Worm (Caenorhabditis elegans) whole organism, young adult: Measurements from ENCODE around the gene rpl-37.

Experiments
- C06A6.2 ChIP-seq: fragments of 200-800 bp; sonication (Bioruptor generic); conservative IDR thresholded peaks from 2 replicates; pipeline ENCODE4 v1.3.6; 2022; ENCODE audit warnings: missing genetic modification characterization, missing compliant biosample characterization
- F23B12.7 ChIP-seq: sonication (generic microtip); optimal IDR thresholded peaks from 2 replicates; lab custom pipeline; 2017; ENCODE audit warnings: missing genetic modification characterization, mild to moderate bottlenecking, missing compliant biosample characterization, antibody characterized with exemption, moderate library complexity; ENCODE audit not compliant: insufficient read depth
- F33H1.4 ChIP-seq: fragments of 200-800 bp; sonication (Bioruptor generic); IDR thresholded peaks from 2 replicates; pipeline ENCODE4 v1.3.6; 2022; ENCODE audit warnings: missing genetic modification reagents, missing genetic modification characterization, missing compliant biosample characterization
- F39B2.1 ChIP-seq: fragments of 200-800 bp; sonication (Bioruptor generic); IDR thresholded peaks from 2 replicates; pipeline ENCODE4 v1.3.6; 2022; ENCODE audit warnings: missing genetic modification reagents, missing genetic modification characterization, missing compliant biosample characterization
- F49E8.2 ChIP-seq: sonication (generic microtip); optimal IDR thresholded peaks from 3 replicates; lab custom pipeline; 2017; ENCODE audit warnings: missing genetic modification characterization, mild to moderate bottlenecking, missing compliant biosample characterization, antibody characterized with exemption, moderate library complexity; ENCODE audit not compliant: insufficient read depth
- K12H6.12 ChIP-seq: fragments of 200-800 bp; sonication (Bioruptor generic); optimal IDR thresholded peaks from 2 replicates; lab custom pipeline; 2018; ENCODE audit warnings: mild to moderate bottlenecking, missing genetic modification characterization, missing compliant biosample characterization
- Y53G8AR.9 ChIP-seq: fragments of 200-800 bp; sonication (Bioruptor generic); conservative IDR thresholded peaks from 2 replicates; pipeline ENCODE4 v1.3.6; 2022; ENCODE audit warnings: missing genetic modification reagents, missing genetic modification characterization, missing compliant biosample characterization
- Y56A3A.18 ChIP-seq: fragments of 200-800 bp; sonication (Bioruptor generic); IDR thresholded peaks from 2 replicates; pipeline ENCODE4 v1.3.6; 2022; ENCODE audit warnings: missing genetic modification reagents, missing genetic modification characterization, missing compliant biosample characterization
- akir-1 ChIP-seq: fragments of 200-800 bp; sonication (Bioruptor generic); optimal IDR thresholded peaks from 2 replicates; lab custom pipeline; 2018; ENCODE audit warnings: mild to moderate bottlenecking, missing genetic modification characterization, moderate library complexity, missing compliant biosample characterization
- ama-1 ChIP-seq, 3 experiments: fragments of 150-350 bp in 1 of 3; sonication (generic microtip) in 2 of 3; optimal IDR thresholded peaks; 2 replicates each; lab custom pipeline; 2014 to 2018; ENCODE audit warnings: missing biosample characterization in 2 of 3, missing genetic modification characterization in 2 of 3, missing genetic modification reagents in 2 of 3
- attf-5 ChIP-seq: fragments of 200-800 bp; sonication (Bioruptor generic); optimal IDR thresholded peaks from 2 replicates; lab custom pipeline; 2018; ENCODE audit warnings: mild to moderate bottlenecking, missing genetic modification characterization, missing compliant biosample characterization
- cebp-1 ChIP-seq, 2 experiments: fragments of 200-800 bp in 1 of 2; sonication (Bioruptor generic) in 1 of 2; sonication (generic microtip) in 1 of 2; IDR thresholded peaks in 1 of 2; optimal IDR thresholded peaks in 1 of 2; 2 replicates each; pipeline versions ENCODE4 v1.3.6 to Lab custom; 2017 to 2022; ENCODE audit warnings: missing compliant biosample characterization in 2 of 2, missing genetic modification characterization in 2 of 2, mild to moderate bottlenecking in 1 of 2, missing genetic modification reagents in 1 of 2, moderate library complexity in 1 of 2
- ceh-58 ChIP-seq: fragments of 200-800 bp; sonication (Bioruptor generic); IDR thresholded peaks from 2 replicates; pipeline ENCODE4 v1.3.6; 2022; ENCODE audit warnings: missing genetic modification characterization, missing compliant biosample characterization
- egl-18 ChIP-seq: fragments of 200-800 bp; sonication (Bioruptor generic); IDR thresholded peaks from 2 replicates; pipeline ENCODE4 v1.3.6; 2022; ENCODE audit warnings: missing genetic modification reagents, missing genetic modification characterization, missing compliant biosample characterization
- egl-44 ChIP-seq: fragments of 200-800 bp; sonication (Bioruptor generic); IDR thresholded peaks from 2 replicates; pipeline ENCODE4 v1.3.6; 2022; ENCODE audit warnings: missing genetic modification reagents, missing genetic modification characterization, missing compliant biosample characterization
- fkh-3 ChIP-seq: sonication (generic microtip); optimal IDR thresholded peaks from 2 replicates; lab custom pipeline; 2016; ENCODE audit warnings: mild to moderate bottlenecking, missing genetic modification characterization, missing compliant biosample characterization
- hlh-26 ChIP-seq: fragments of 200-800 bp; sonication (Bioruptor generic); conservative IDR thresholded peaks from 2 replicates; pipeline ENCODE4 v1.3.6; 2022; ENCODE audit warnings: missing genetic modification reagents, missing genetic modification characterization, missing compliant biosample characterization
- hmg-1.2 ChIP-seq: fragments of 200-800 bp; sonication (Bioruptor generic); IDR thresholded peaks from 2 replicates; pipeline ENCODE4 v1.3.6; 2022; ENCODE audit warnings: missing genetic modification reagents, missing genetic modification characterization, missing compliant biosample characterization
- hmg-20 ChIP-seq: fragments of 200-800 bp; sonication (Bioruptor generic); IDR thresholded peaks from 2 replicates; pipeline ENCODE4 v1.3.6; 2022; ENCODE audit warnings: missing genetic modification reagents, missing genetic modification characterization, missing compliant biosample characterization
- hrde-1 ChIP-seq: sonication (generic microtip); optimal IDR thresholded peaks from 2 replicates; lab custom pipeline; 2016; ENCODE audit warnings: missing genetic modification characterization, mild to moderate bottlenecking, missing compliant biosample characterization, moderate library complexity, missing genotype, missing genetic modification reagents, borderline replicate concordance
- hsf-1 ChIP-seq: fragments of 200-800 bp; sonication (Bioruptor generic); IDR thresholded peaks from 2 replicates; pipeline ENCODE4 v1.3.6; 2022; ENCODE audit warnings: missing genetic modification reagents, missing genetic modification characterization, missing compliant biosample characterization
- let-607 ChIP-seq, 2 experiments: fragments of 200-800 bp in 1 of 2; sonication (Bioruptor generic) in 1 of 2; sonication (generic microtip) in 1 of 2; optimal IDR thresholded peaks; 2 replicates each; lab custom pipeline; 2016 to 2018; ENCODE audit warnings: mild to moderate bottlenecking in 2 of 2, missing compliant biosample characterization in 2 of 2, missing genetic modification characterization in 2 of 2, moderate library complexity in 2 of 2, missing genotype in 1 of 2
- lin-54 ChIP-seq: fragments of 200-800 bp; sonication (Bioruptor generic); optimal IDR thresholded peaks from 2 replicates; lab custom pipeline; 2018; ENCODE audit warnings: mild to moderate bottlenecking, missing genetic modification characterization, missing compliant biosample characterization
- lir-1 ChIP-seq: fragments of 200-800 bp; sonication (Bioruptor generic); conservative IDR thresholded peaks from 2 replicates; pipeline ENCODE4 v1.3.6; 2022; ENCODE audit warnings: missing genetic modification reagents, missing genetic modification characterization, missing compliant biosample characterization
- madf-3 ChIP-seq: fragments of 200-800 bp; sonication (Bioruptor generic); IDR thresholded peaks from 2 replicates; pipeline ENCODE4 v1.3.6; 2022; ENCODE audit warnings: missing genetic modification reagents, missing genetic modification characterization, missing compliant biosample characterization
- madf-6 ChIP-seq: fragments of 200-800 bp; sonication (Bioruptor generic); IDR thresholded peaks from 2 replicates; pipeline ENCODE4 v1.3.6; 2022; ENCODE audit warnings: missing genetic modification reagents, missing genetic modification characterization, missing compliant biosample characterization
- madf-8 ChIP-seq: fragments of 200-800 bp; sonication (Bioruptor generic); conservative IDR thresholded peaks from 2 replicates; pipeline ENCODE4 v1.3.6; 2022; ENCODE audit warnings: missing genetic modification reagents, missing genetic modification characterization, missing compliant biosample characterization
- mel-28 ChIP-seq: sonication (generic microtip); optimal IDR thresholded peaks from 2 replicates; lab custom pipeline; 2016; ENCODE audit warnings: borderline replicate concordance, mild to moderate bottlenecking, missing genetic modification characterization, missing compliant biosample characterization
- nhr-27 ChIP-seq: fragments of 200-800 bp; sonication (Bioruptor generic); optimal IDR thresholded peaks from 2 replicates; lab custom pipeline; 2018; ENCODE audit warnings: mild to moderate bottlenecking, missing genetic modification characterization, moderate library complexity, missing compliant biosample characterization
- pha-4 ChIP-seq: fragments of 150-350 bp; sonication (generic microtip); optimal IDR thresholded peaks from 2 replicates; lab custom pipeline; 2014; ENCODE audit warnings: missing biosample characterization, missing genetic modification reagents, missing genetic modification characterization
- rcor-1 ChIP-seq: fragments of 200-800 bp; sonication (Bioruptor generic); IDR thresholded peaks from 2 replicates; pipeline ENCODE4 v1.3.6; 2022; ENCODE audit warnings: missing genetic modification reagents, missing genetic modification characterization, missing compliant biosample characterization
- repo-1 ChIP-seq: sonication (generic microtip); optimal IDR thresholded peaks from 2 replicates; lab custom pipeline; 2017; ENCODE audit warnings: mild to moderate bottlenecking, missing genetic modification characterization, missing compliant biosample characterization
- snpc-1.1 ChIP-seq: sonication (generic microtip); optimal IDR thresholded peaks from 2 replicates; lab custom pipeline; 2017; ENCODE audit warnings: missing genetic modification characterization, mild to moderate bottlenecking, missing compliant biosample characterization, antibody characterized with exemption, moderate library complexity, missing genotype, missing genetic modification reagents; ENCODE audit not compliant: insufficient read depth
- snpc-3.4 ChIP-seq: sonication (generic microtip); optimal IDR thresholded peaks from 2 replicates; lab custom pipeline; 2017; ENCODE audit warnings: missing genetic modification characterization, mild to moderate bottlenecking, missing compliant biosample characterization, antibody characterized with exemption, moderate library complexity, missing genotype, missing genetic modification reagents
- snpc-4 ChIP-seq, 5 experiments: fragments of 150-350 bp in 1 of 5; sonication (generic microtip) in 4 of 5; optimal IDR thresholded peaks; 2 replicates each; lab custom pipeline; 2014 to 2018; ENCODE audit warnings: missing genetic modification characterization in 5 of 5, missing biosample characterization in 3 of 5, antibody characterized with exemption in 2 of 5, mild to moderate bottlenecking in 2 of 5, missing compliant biosample characterization in 2 of 5, missing genotype in 2 of 5, moderate library complexity in 2 of 5, missing genetic modification reagents in 1 of 5
- sptf-2 ChIP-seq: fragments of 200-800 bp; sonication (Bioruptor generic); optimal IDR thresholded peaks from 2 replicates; lab custom pipeline; 2018; ENCODE audit warnings: mild to moderate bottlenecking, missing genetic modification characterization, missing compliant biosample characterization
- tbp1 ChIP-seq: fragments of 200-800 bp; sonication (Bioruptor generic); optimal IDR thresholded peaks from 2 replicates; lab custom pipeline; 2018; ENCODE audit warnings: mild to moderate bottlenecking, missing genetic modification characterization, missing compliant biosample characterization
- tlf-1 ChIP-seq: fragments of 200-800 bp; sonication (Bioruptor generic); optimal IDR thresholded peaks from 2 replicates; lab custom pipeline; 2018; ENCODE audit warnings: mild to moderate bottlenecking, missing genetic modification characterization, missing compliant biosample characterization
- zfh-2 ChIP-seq: fragments of 200-800 bp; sonication (Bioruptor generic); conservative IDR thresholded peaks from 2 replicates; pipeline ENCODE4 v1.3.6; 2022; ENCODE audit warnings: missing genetic modification reagents, missing genetic modification characterization, missing compliant biosample characterization
- zim-3 ChIP-seq: sonication (generic microtip); optimal IDR thresholded peaks from 2 replicates; lab custom pipeline; 2017; ENCODE audit warnings: mild to moderate bottlenecking, missing genetic modification characterization, moderate library complexity, missing compliant biosample characterization

rpl-37 gene

DNA sequence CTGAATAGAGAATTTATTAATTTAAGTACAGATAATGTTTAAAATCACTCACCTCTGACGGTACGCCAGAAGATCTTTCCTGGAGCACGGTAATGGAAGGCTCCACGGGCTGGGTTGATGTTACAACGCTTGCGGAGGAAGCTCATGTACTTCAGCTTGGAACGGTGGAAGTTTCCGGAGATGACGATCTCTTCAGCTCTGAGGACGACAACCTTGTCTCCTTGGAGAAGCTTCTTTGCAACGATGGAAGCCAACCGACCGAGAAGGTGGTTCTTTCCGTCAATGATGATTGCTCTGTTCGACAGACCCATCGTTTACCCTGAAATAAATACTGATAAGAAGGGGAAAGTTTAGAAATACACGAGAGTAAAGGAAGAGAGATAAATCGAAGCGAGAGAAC is 25.2 kb upstream of the rpl-37 start, which contains the start of gene rpl-16 (continued):
- TF ChIP-seq hmg-20 (no peak), Y53G8AR.9 (GFP tag; lab: Robert Waterston, UW) (peak; percentile 70), hmg-1.2 (GFP tag; lab: Robert Waterston, UW) (peak; percentile 17; the same call in 1 of the 2 replicates), madf-6 (GFP tag; lab: Robert Waterston, UW) (peak; percentile 53; the same call in 1 of the 2 replicates), ama-1 (optimal IDR thresholded peaks at IDR 0.05; lab: Kevin White, UChicago) (no peak), ama-1 (GFP tag; optimal IDR thresholded peaks at IDR 0.05; lab: Kevin White, UChicago) (peak in 1 of 2 experiments; percentile 67), F33H1.4 (GFP tag; lab: Robert Waterston, UW) (peak; percentile 18; the same call in 1 of the 2 replicates), egl-18 (GFP tag; lab: Robert Waterston, UW) (peak; percentile 62; the same call in 1 of the 2 replicates), tlf-1 (GFP tag; lab: Kevin White, UChicago) (no peak), K12H6.12 (tag; lab: Kevin White, UChicago) (no peak), cebp-1 (GFP tag; IDR thresholded peaks at IDR 0.05; lab: Robert Waterston, UW) (no peak), cebp-1 (tag; optimal IDR thresholded peaks at IDR 0.05; lab: Kevin White, UChicago) (peak; percentile 22), attf-5 (GFP tag; lab: Kevin White, UChicago) (no peak), snpc-4 (GFP tag; optimal IDR thresholded peaks at IDR 0.05; lab: Kevin White, UChicago) (no peak), snpc-4 (tag; optimal IDR thresholded peaks at IDR 0.05; lab: Kevin White, UChicago) (no peak), F39B2.1 (GFP tag; lab: Robert Waterston, UW) (peak; percentile 34; the same call in 1 of the 2 replicates), hsf-1 (GFP tag; lab: Robert Waterston, UW) (peak; percentile 66; the same call in 1 of the 2 replicates), tbp1 (GFP tag; lab: Kevin White, UChicago) (peak; percentile 9), snpc-3.4 (tag; lab: Kevin White, UChicago) (peak; percentile 4)

DNA sequence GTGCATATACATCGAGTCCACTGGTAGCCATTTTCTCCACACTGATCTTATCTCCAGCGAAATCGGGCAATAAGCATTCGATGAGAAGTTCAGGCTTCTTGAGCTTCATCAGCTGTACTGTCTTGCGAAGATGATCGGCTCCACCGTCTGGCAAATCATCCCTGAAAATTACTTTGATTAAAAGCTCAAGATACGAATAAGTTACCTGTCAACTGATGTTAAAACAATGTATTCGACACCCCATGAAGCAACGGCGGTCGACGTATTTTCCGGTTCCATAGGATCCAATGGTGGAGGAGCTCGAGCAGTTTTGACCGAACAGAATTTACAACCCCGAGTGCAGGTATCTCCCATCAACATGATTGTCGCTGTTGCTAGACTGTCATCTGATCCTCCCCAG is 24.2 kb upstream of the rpl-37 start:
- TF ChIP-seq Y56A3A.18 (GFP tag; lab: Robert Waterston, UW) (no peak), egl-18 (GFP tag; lab: Robert Waterston, UW) (no peak), egl-44 (GFP tag; lab: Robert Waterston, UW) (peak; percentile 32; the same call in 1 of the 2 replicates)

DNA sequence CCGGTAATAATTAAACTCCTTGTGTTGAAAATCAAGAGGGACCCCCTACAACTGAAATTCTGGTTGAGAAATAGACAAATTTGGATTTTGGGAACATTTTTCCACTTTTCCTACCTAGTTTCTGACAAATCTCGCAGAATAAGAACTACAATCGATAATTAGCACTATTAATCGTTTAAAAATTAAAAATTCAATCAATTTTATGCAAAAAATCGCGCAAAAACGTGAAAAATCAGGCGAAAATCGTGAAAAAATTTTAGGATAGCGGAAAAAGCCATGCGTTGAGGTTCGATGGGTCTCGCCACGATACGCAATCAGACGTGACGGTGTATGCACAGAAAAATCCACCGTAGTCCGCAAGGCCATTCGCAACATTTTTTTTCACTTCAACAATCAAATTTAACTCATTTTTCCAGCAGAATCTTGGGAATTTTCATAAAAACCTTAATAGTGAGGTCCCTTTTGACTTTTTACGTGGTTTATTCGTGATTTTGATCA is 23.3 kb upstream of the rpl-37 start, which contains the start of gene lias-1:
TSS of gene lias-1 (minus strand) at position 51 of the 498 bp plus-strand sequence.
- TF ChIP-seq lin-54 (GFP tag; lab: Kevin White, UChicago) = peak; percentile 69
- TF ChIP-seq cebp-1 (GFP tag; IDR thresholded peaks at IDR 0.05; lab: Robert Waterston, UW) = 0 out of 2 replicates have a peak, but pooled peaks have one; percentile 31
- TF ChIP-seq cebp-1 (tag; optimal IDR thresholded peaks at IDR 0.05; lab: Kevin White, UChicago) = peak; percentile 66
- no peak for TF ChIP-seq ceh-58 (GFP tag; lab: Robert Waterston, UW)
- TF ChIP-seq zfh-2 (GFP tag; lab: Robert Waterston, UW) = no peak
- peak; percentile 31 for TF ChIP-seq pha-4 (tag; lab: Kevin White, UChicago)
- TF ChIP-seq snpc-1.1 = peak; percentile 14
- no peak for TF ChIP-seq hrde-1 (tag; lab: Kevin White, UChicago)
- no peak for TF ChIP-seq sptf-2 (GFP tag; lab: Kevin White, UChicago)
- no peak for TF ChIP-seq repo-1
- peak; percentile 89 for TF ChIP-seq F23B12.7
- 0 out of 2 replicates have a peak, but pooled peaks have one; percentile 57 for TF ChIP-seq madf-3 (GFP tag; lab: Robert Waterston, UW)
- no peak for TF ChIP-seq hlh-26 (GFP tag; lab: Robert Waterston, UW)
- no peak for TF ChIP-seq fkh-3
- TF ChIP-seq zim-3 = no peak
- TF ChIP-seq akir-1 (GFP tag; lab: Kevin White, UChicago) = no peak
- no peak for TF ChIP-seq lir-1
- TF ChIP-seq C06A6.2 (GFP tag; lab: Robert Waterston, UW) = no peak
- peak; percentile 75 for TF ChIP-seq madf-6 (GFP tag; lab: Robert Waterston, UW)
- TF ChIP-seq F49E8.2 (tag; lab: Kevin White, UChicago) = peak; percentile 72
- TF ChIP-seq nhr-27 (tag; lab: Kevin White, UChicago) = no peak
- no peak for TF ChIP-seq mel-28 (tag; lab: Kevin White, UChicago)
- TF ChIP-seq let-607 (tag; optimal IDR thresholded peaks at IDR 0.05; lab: Kevin White, UChicago) = no peak
- TF ChIP-seq rcor-1 (GFP tag; lab: Robert Waterston, UW) = peak; percentile 59
- TF ChIP-seq madf-8 (GFP tag; lab: Robert Waterston, UW) = peak; percentile 39
